Worm (Caenorhabditis elegans) whole organism, L4/young adult: ENCODE results near the gene Y22D7AL.6.

ENCODE experiments used
- W03F9.2 ChIP-seq: fragments of 150-350 bp; optimal IDR thresholded peaks from 2 replicates; lab custom pipeline; 2014; ENCODE audit warnings: missing biosample characterization, missing genetic modification characterization
- dao-5 ChIP-seq: sonication (generic microtip); optimal IDR thresholded peaks from 2 replicates; lab custom pipeline; 2016; ENCODE audit warnings: missing genotype, missing genetic modification characterization, moderate library complexity, missing compliant biosample characterization
- him-1 ChIP-seq: sonication (generic microtip); optimal IDR thresholded peaks from 2 replicates; lab custom pipeline; 2016; ENCODE audit warnings: missing genotype, missing genetic modification reagents, missing genetic modification characterization, missing compliant biosample characterization

ce11 chrIII:1652181-1652580 is 47.5 kb downstream of the Y22D7AL.6 start, which contains the start of gene Y22D7AL.1:
- no peak for TF ChIP-seq dao-5 (tag; lab: Kevin White, UChicago)
- no peak for TF ChIP-seq W03F9.2 (tag; lab: Kevin White, UChicago)
- TF ChIP-seq him-1 (tag; lab: Kevin White, UChicago): no peak
